Worm (Caenorhabditis elegans) whole organism, L2 larva: ENCODE measurements around the gene srz-37.

Experiments used
- C34F6.9 ChIP-seq: fragments of 150-350 bp; optimal IDR thresholded peaks from 2 replicates; lab custom pipeline; 2014; ENCODE audit warnings: missing biosample characterization, missing genetic modification characterization
- F13H6.1 ChIP-seq: sonication (generic microtip); optimal IDR thresholded peaks from 2 replicates; lab custom pipeline; 2016; ENCODE audit warnings: missing genetic modification characterization, missing compliant biosample characterization
- R02D3.7 ChIP-seq: fragments of 150-350 bp; optimal IDR thresholded peaks from 2 replicates; lab custom pipeline; 2014; ENCODE audit warnings: missing biosample characterization, missing genetic modification characterization
- Y55F3AM.14 ChIP-seq: fragments of 200-800 bp; sonication (Bioruptor generic); optimal IDR thresholded peaks from 2 replicates; lab custom pipeline; 2018; ENCODE audit warnings: mild to moderate bottlenecking, missing genetic modification characterization, missing compliant biosample characterization
- ZK546.5 ChIP-seq: sonication (generic microtip); optimal IDR thresholded peaks from 2 replicates; lab custom pipeline; 2017; ENCODE audit warnings: missing biosample characterization, missing genetic modification characterization
- alr-1 ChIP-seq: fragments of 150-350 bp; optimal IDR thresholded peaks from 2 replicates; lab custom pipeline; 2014; ENCODE audit warnings: missing biosample characterization, missing genetic modification characterization
- aly-2 ChIP-seq: fragments of 150-350 bp; optimal IDR thresholded peaks from 2 replicates; lab custom pipeline; 2014; ENCODE audit warnings: missing biosample characterization, missing genetic modification characterization
- ama-1 ChIP-seq: fragments of 150-350 bp; optimal IDR thresholded peaks from 2 replicates; lab custom pipeline; 2018; ENCODE audit warnings: inconsistent platforms
- ceh-16 ChIP-seq: fragments of 150-350 bp; optimal IDR thresholded peaks from 2 replicates; lab custom pipeline; 2014; ENCODE audit warnings: missing biosample characterization, missing genetic modification characterization
- ceh-82 ChIP-seq: fragments of 150-350 bp; optimal IDR thresholded peaks from 2 replicates; lab custom pipeline; 2014; ENCODE audit warnings: missing biosample characterization, missing genetic modification characterization
- crh-2 ChIP-seq: sonication (generic microtip); optimal IDR thresholded peaks from 2 replicates; lab custom pipeline; 2017; ENCODE audit warnings: missing biosample characterization, missing genetic modification characterization
- dmd-4 ChIP-seq: sonication (generic microtip); optimal IDR thresholded peaks from 2 replicates; lab custom pipeline; 2017; ENCODE audit warnings: missing biosample characterization, missing genetic modification characterization
- egl-27 ChIP-seq: sonication (generic microtip); optimal IDR thresholded peaks from 3 replicates; lab custom pipeline; 2017; ENCODE audit warnings: missing biosample characterization, missing genetic modification reagents, missing genetic modification characterization
- elt-1 ChIP-seq: fragments of 150-350 bp; optimal IDR thresholded peaks from 2 replicates; lab custom pipeline; 2014; ENCODE audit warnings: missing biosample characterization, missing genetic modification characterization
- elt-3 ChIP-seq: sonication (generic microtip); optimal IDR thresholded peaks from 2 replicates; lab custom pipeline; 2017; ENCODE audit warnings: missing biosample characterization, missing genetic modification characterization
- fos-1 ChIP-seq: fragments of 150-350 bp; optimal IDR thresholded peaks from 2 replicates; lab custom pipeline; 2014; ENCODE audit warnings: missing biosample characterization, missing genetic modification characterization
- gmeb-1 ChIP-seq: fragments of 150-350 bp; optimal IDR thresholded peaks from 2 replicates; lab custom pipeline; 2014; ENCODE audit warnings: missing biosample characterization, missing genetic modification characterization
- lin-11 ChIP-seq: fragments of 150-350 bp; sonication (generic microtip); optimal IDR thresholded peaks from 2 replicates; lab custom pipeline; 2014; ENCODE audit warnings: missing biosample characterization, missing genetic modification characterization, inconsistent platforms, mixed read lengths
- lin-13 ChIP-seq: fragments of 150-350 bp; optimal IDR thresholded peaks from 2 replicates; lab custom pipeline; 2014; ENCODE audit warnings: missing biosample characterization, missing genetic modification reagents, missing genetic modification characterization
- lsy-2 ChIP-seq, 2 experiments: fragments of 150-350 bp in 1 of 2; sonication (generic microtip) in 1 of 2; optimal IDR thresholded peaks; 2 replicates each; lab custom pipeline; 2014 to 2017; ENCODE audit warnings: missing biosample characterization in 2 of 2, missing genetic modification characterization in 2 of 2
- mab-5 ChIP-seq: fragments of 150-350 bp; optimal IDR thresholded peaks from 2 replicates; lab custom pipeline; 2014; ENCODE audit warnings: missing biosample characterization, missing genetic modification characterization
- mbf-1 ChIP-seq: sonication (generic microtip); optimal IDR thresholded peaks from 2 replicates; lab custom pipeline; 2017; ENCODE audit warnings: missing biosample characterization, missing genetic modification characterization
- mdl-1 ChIP-seq, 2 experiments: fragments of 150-350 bp in 1 of 2; sonication (generic microtip) in 1 of 2; optimal IDR thresholded peaks; 2 replicates each; lab custom pipeline; 2017; ENCODE audit warnings: missing biosample characterization in 2 of 2, missing genetic modification characterization in 2 of 2
- nhr-10 ChIP-seq: sonication (generic microtip); optimal IDR thresholded peaks from 2 replicates; lab custom pipeline; 2017; ENCODE audit warnings: missing biosample characterization, missing genetic modification characterization
- nhr-11 ChIP-seq: fragments of 150-350 bp; optimal IDR thresholded peaks from 2 replicates; lab custom pipeline; 2014; ENCODE audit warnings: missing biosample characterization, missing genetic modification characterization
- nhr-129 ChIP-seq: fragments of 150-350 bp; optimal IDR thresholded peaks from 2 replicates; lab custom pipeline; 2014; ENCODE audit warnings: missing biosample characterization, missing genetic modification characterization
- nhr-21 ChIP-seq: fragments of 150-350 bp; optimal IDR thresholded peaks from 2 replicates; lab custom pipeline; 2014; ENCODE audit warnings: missing biosample characterization, missing genetic modification characterization
- nhr-237 ChIP-seq: fragments of 150-350 bp; optimal IDR thresholded peaks from 2 replicates; lab custom pipeline; 2014; ENCODE audit warnings: missing biosample characterization, missing genetic modification characterization
- nhr-6 ChIP-seq: fragments of 150-350 bp; optimal IDR thresholded peaks from 2 replicates; lab custom pipeline; 2014; ENCODE audit warnings: missing biosample characterization, missing genetic modification characterization
- peb-1 ChIP-seq: fragments of 150-350 bp; optimal IDR thresholded peaks from 2 replicates; lab custom pipeline; 2014; ENCODE audit warnings: missing biosample characterization, missing genetic modification characterization
- sem-4 ChIP-seq: fragments of 150-350 bp; optimal IDR thresholded peaks from 2 replicates; lab custom pipeline; 2014; ENCODE audit warnings: missing biosample characterization, missing genetic modification reagents, missing genetic modification characterization
- skn-1 ChIP-seq: sonication (generic microtip); optimal IDR thresholded peaks from 2 replicates; lab custom pipeline; 2017; ENCODE audit warnings: missing biosample characterization, missing genetic modification characterization
- sma-9 ChIP-seq, 2 experiments: fragments of 150-350 bp in 1 of 2; sonication (generic microtip) in 1 of 2; optimal IDR thresholded peaks; 2 replicates each; lab custom pipeline; 2014 to 2016; ENCODE audit warnings: missing genetic modification characterization in 2 of 2, mild to moderate bottlenecking in 1 of 2, missing biosample characterization in 1 of 2, missing compliant biosample characterization in 1 of 2, missing genetic modification reagents in 1 of 2, moderate library complexity in 1 of 2
- snpc-4 ChIP-seq: fragments of 150-350 bp; optimal IDR thresholded peaks from 2 replicates; lab custom pipeline; 2014; ENCODE audit warnings: missing biosample characterization, missing genetic modification characterization
- unc-55 ChIP-seq: fragments of 150-350 bp; sonication (generic microtip); optimal IDR thresholded peaks from 3 replicates; lab custom pipeline; 2014; ENCODE audit warnings: missing biosample characterization, missing genetic modification reagents, missing genetic modification characterization
- zag-1 ChIP-seq: fragments of 150-350 bp; optimal IDR thresholded peaks from 2 replicates; lab custom pipeline; 2014; ENCODE audit warnings: missing biosample characterization, missing genetic modification characterization
- ztf-1 ChIP-seq: fragments of 200-800 bp; sonication (Bioruptor generic); conservative IDR thresholded peaks from 2 replicates; pipeline ENCODE4 v1.3.6; 2022; ENCODE audit warnings: missing genetic modification characterization, missing compliant biosample characterization
- ztf-11 ChIP-seq: sonication (generic microtip); optimal IDR thresholded peaks from 2 replicates; lab custom pipeline; 2017; ENCODE audit warnings: missing biosample characterization, missing genetic modification characterization

srz-37 gene

DNA sequence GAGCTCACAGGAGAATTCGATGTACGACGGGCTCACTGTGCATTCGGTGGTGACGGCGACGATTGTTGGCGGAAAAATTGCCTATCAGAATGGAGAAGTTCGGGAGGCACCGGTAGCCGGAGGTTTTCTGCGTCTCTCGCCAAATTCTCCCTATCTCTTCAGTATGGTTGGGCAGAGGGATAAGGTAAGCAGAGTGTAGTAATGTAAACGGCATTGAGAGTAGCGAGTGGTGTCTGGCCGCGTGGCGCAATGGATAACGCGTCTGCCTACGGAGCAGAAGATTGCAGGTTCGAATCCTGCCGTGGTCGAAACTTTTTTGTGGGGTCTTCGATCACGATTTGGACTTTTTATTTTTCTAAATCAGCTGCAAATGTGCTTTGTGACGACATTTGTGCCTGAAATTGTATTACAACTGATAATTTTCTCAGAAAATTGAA lies 42.9 kb upstream of the srz-37 start (continued):
- TF ChIP-seq nhr-6 (tag; lab: Kevin White, UChicago) (no peak), nhr-21 (tag; lab: Kevin White, UChicago) (peak; percentile 17), elt-1 (no peak), elt-3 (tag; lab: Kevin White, UChicago) (no peak), F13H6.1 (peak; percentile 39), snpc-4 (tag; lab: Kevin White, UChicago) (no peak), skn-1 (no peak), ceh-16 (tag; lab: Kevin White, UChicago) (no peak), sma-9 (GFP tag; optimal IDR thresholded peaks at IDR 0.05; lab: Kevin White, UChicago) (peak; percentile 43), sma-9 (tag; optimal IDR thresholded peaks at IDR 0.05; lab: Kevin White, UChicago) (no peak), alr-1 (tag; lab: Kevin White, UChicago) (no peak)
- TF ChIP-seq, all 48 proteins: peak for 13

DNA sequence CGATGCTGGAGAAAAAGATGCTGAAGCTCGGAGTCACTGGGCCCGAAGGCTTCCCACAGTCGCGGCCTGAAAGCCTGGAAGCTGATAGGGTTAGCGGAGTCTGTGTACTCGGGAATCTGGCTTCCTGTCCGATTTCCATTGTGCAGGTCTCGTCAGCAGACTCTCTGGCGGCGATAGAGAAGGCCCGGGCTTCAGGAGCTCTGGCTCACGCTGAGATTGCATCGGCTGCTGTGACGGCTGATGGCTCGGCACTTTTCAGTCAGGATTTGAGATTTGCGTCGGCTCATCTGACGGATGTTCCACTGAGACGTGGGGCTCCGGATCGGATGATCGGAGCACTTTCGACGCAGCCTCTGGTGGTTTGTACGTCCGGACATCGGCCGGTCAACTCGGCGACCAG lies 41.8 kb upstream of the srz-37 start:
- TF ChIP-seq sma-9 (GFP tag; optimal IDR thresholded peaks at IDR 0.05; lab: Kevin White, UChicago) (no peak), sma-9 (tag; optimal IDR thresholded peaks at IDR 0.05; lab: Kevin White, UChicago) (no peak), nhr-11 (tag; lab: Kevin White, UChicago) (no peak), mbf-1 (tag; lab: Kevin White, UChicago) (no peak), nhr-6 (tag; lab: Kevin White, UChicago) (no peak), elt-1 (no peak), peb-1 (no peak), elt-3 (tag; lab: Kevin White, UChicago) (no peak), alr-1 (tag; lab: Kevin White, UChicago) (no peak), sem-4 (no peak), crh-2 (tag; lab: Kevin White, UChicago) (no peak), dmd-4 (tag; lab: Kevin White, UChicago) (no peak), mab-5 (no peak)

DNA sequence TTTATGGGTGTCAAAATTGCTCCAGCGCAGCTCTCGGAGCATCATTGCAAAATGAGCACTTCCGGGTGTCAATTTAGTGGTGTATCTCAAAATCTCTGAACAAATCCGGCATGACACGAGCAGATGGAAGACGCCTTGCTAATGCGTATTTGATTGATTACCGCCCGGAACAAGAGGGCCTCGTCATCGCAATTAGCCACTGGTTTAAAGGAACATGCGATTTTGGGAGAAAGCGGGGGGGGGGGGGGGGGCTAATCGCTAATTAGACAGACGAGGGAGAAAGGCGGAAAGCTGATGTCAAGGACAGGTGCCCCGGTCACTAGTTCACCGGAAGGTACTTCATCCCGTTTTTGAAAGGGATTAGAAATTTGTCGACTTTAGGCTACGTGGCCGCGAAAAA lies 40.0 kb upstream of the srz-37 start:
- TF ChIP-seq mbf-1 (tag; lab: Kevin White, UChicago) (no peak), peb-1 (no peak), ama-1 (lab: Kevin White, UChicago) (no peak)

DNA sequence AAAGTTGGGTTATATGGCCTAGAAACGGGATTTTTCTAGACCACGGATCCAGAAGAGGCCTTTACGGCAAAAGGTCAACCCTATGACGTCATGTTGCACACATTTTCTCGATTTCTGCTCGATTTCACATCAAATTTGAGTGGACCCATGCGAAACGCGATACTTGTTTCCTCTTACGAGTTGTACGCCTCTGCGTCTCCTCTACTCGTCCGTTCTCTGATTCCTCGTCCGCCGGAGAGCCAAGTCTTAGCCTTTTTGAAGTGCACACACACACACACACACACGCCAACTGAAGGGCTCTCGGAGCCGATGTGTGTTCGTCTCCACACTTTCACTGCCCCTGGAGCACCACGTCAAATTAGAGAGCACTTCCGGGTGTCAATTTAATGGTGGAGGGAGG lies 39.3 kb upstream of the srz-37 start:
- no peak for TF ChIP-seq nhr-11 (tag; lab: Kevin White, UChicago)
- TF ChIP-seq mdl-1 (tag; optimal IDR thresholded peaks at IDR 0.05; lab: Kevin White, UChicago) = peak in 1 of 2 experiments; percentile 18
- peak; percentile 12 for TF ChIP-seq sem-4
- TF ChIP-seq unc-55 = peak; percentile 31
- peak in 1 of 2 experiments; percentile 10 for TF ChIP-seq lsy-2 (tag; optimal IDR thresholded peaks at IDR 0.05; lab: Kevin White, UChicago)
- TF ChIP-seq skn-1 = no peak
- TF ChIP-seq zag-1 = peak; percentile 39
- TF ChIP-seq C34F6.9 (tag; lab: Kevin White, UChicago) = peak; percentile 10
- peak; percentile 56 for TF ChIP-seq F13H6.1
- TF ChIP-seq sma-9 (GFP tag; optimal IDR thresholded peaks at IDR 0.05; lab: Kevin White, UChicago) = peak; percentile 31
- TF ChIP-seq sma-9 (tag; optimal IDR thresholded peaks at IDR 0.05; lab: Kevin White, UChicago) = no peak
- TF ChIP-seq crh-2 (tag; lab: Kevin White, UChicago) = peak; percentile 10
- TF ChIP-seq ztf-11 = no peak
- no peak for TF ChIP-seq nhr-21 (tag; lab: Kevin White, UChicago)
- peak; percentile 28 for TF ChIP-seq nhr-129

DNA sequence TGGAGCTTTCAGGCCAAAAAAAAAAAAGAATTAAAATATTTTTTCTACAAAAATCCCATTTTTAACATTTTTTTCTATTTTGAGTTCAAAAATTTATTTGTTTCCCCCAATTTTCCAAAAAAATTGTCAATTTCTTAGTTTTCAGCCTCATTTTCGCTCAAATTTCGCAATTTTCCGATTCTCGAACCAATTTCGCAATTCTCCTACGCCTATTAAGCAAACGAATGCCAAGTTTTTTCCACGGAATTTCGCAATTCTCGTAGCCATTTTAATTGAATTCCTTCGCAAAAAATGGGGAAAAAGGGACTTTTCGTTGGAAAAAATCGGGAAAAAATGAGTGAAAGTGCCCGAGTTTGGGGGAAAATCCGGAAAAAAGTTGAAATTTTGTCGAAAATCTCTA lies 38.7 kb upstream of the srz-37 start:
- TF ChIP-seq nhr-6 (tag; lab: Kevin White, UChicago) = no peak
- TF ChIP-seq ztf-1 = no peak
- TF ChIP-seq mab-5 = no peak
- TF ChIP-seq sem-4 = no peak
- no peak for TF ChIP-seq R02D3.7 (tag; lab: Kevin White, UChicago)
- TF ChIP-seq ZK546.5 (tag; lab: Kevin White, UChicago) = no peak
- peak; percentile 4 for TF ChIP-seq ceh-82 (tag; lab: Kevin White, UChicago)
- peak; percentile 76 for TF ChIP-seq unc-55

DNA sequence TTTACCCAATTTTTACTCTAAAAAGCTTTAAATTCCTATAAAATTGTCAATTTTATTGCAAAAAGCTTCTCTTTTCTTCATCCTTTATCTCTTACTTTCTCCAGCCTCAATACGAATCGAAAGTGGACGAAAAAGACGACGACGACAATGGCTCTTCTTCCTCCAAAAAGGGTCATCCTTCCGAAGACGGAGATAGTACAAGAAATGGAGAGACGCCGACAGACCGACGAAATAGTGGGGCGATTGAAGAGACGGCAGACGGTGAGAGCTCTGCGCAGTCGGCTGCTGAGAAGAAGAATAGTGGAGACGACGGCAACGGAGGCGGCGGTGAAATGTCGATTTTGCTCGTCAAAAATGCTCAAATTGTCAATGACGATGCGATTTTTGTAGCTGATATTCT lies 37.7 kb upstream of the srz-37 start:
- TF ChIP-seq ZK546.5 (tag; lab: Kevin White, UChicago) = no peak
- TF ChIP-seq C34F6.9 (tag; lab: Kevin White, UChicago) = peak; percentile 52
- peak; percentile 24 for TF ChIP-seq mab-5
- no peak for TF ChIP-seq nhr-237 (tag; lab: Kevin White, UChicago)
- TF ChIP-seq peb-1 = no peak
- no peak for TF ChIP-seq ceh-82 (tag; lab: Kevin White, UChicago)
- TF ChIP-seq ama-1 (lab: Kevin White, UChicago) = no peak
- no peak for TF ChIP-seq nhr-10 (tag; lab: Kevin White, UChicago)
- no peak for TF ChIP-seq R02D3.7 (tag; lab: Kevin White, UChicago)
- TF ChIP-seq Y55F3AM.14 (GFP tag; lab: Kevin White, UChicago) = no peak
- TF ChIP-seq mbf-1 (tag; lab: Kevin White, UChicago) = no peak
- no peak for TF ChIP-seq aly-2 (tag; lab: Kevin White, UChicago)
- no peak for TF ChIP-seq elt-3 (tag; lab: Kevin White, UChicago)
- TF ChIP-seq nhr-6 (tag; lab: Kevin White, UChicago) = no peak
- peak; percentile 51 for TF ChIP-seq unc-55
- TF ChIP-seq ceh-16 (tag; lab: Kevin White, UChicago) = no peak
- no peak for TF ChIP-seq skn-1
- peak; percentile 47 for TF ChIP-seq sem-4
- no peak for TF ChIP-seq fos-1 (tag; lab: Kevin White, UChicago)
- TF ChIP-seq lin-13 (GFP tag; lab: Kevin White, UChicago) = no peak
- TF ChIP-seq gmeb-1 (tag; lab: Kevin White, UChicago) = peak; percentile 29
- no peak for TF ChIP-seq ztf-1
- TF ChIP-seq mdl-1 (tag; optimal IDR thresholded peaks at IDR 0.05; lab: Kevin White, UChicago) = no peak
- no peak for TF ChIP-seq dmd-4 (tag; lab: Kevin White, UChicago)
- no peak for TF ChIP-seq nhr-11 (tag; lab: Kevin White, UChicago)
- no peak for TF ChIP-seq elt-1
- TF ChIP-seq egl-27 (tag; lab: Kevin White, UChicago) = peak; percentile 35
- peak; percentile 93 for TF ChIP-seq snpc-4 (tag; lab: Kevin White, UChicago)
- no peak for TF ChIP-seq ztf-11
- TF ChIP-seq lin-11 (tag; lab: Kevin White, UChicago) = no peak
- TF ChIP-seq F13H6.1 = peak; percentile 43
